Fruit fly (Drosophila melanogaster): ENCODE measurements around the gene CG43880.

- TF ChIP-seq Sin3A (optimal IDR thresholded peaks at IDR 0.05) = no peak
- no peak for TF ChIP-seq insv (optimal IDR thresholded peaks at IDR 0.05)
- no peak for TF ChIP-seq psq (optimal IDR thresholded peaks at IDR 0.05)
- TF ChIP-seq h (optimal IDR thresholded peaks at IDR 0.05) = no peak
Measured at dm6 chr3L:7984623-7985237, 38.6 kb upstream of the CG43880 start.
